Worm (Caenorhabditis elegans): ENCODE data around the gene Y49F6B.14.

DNA sequence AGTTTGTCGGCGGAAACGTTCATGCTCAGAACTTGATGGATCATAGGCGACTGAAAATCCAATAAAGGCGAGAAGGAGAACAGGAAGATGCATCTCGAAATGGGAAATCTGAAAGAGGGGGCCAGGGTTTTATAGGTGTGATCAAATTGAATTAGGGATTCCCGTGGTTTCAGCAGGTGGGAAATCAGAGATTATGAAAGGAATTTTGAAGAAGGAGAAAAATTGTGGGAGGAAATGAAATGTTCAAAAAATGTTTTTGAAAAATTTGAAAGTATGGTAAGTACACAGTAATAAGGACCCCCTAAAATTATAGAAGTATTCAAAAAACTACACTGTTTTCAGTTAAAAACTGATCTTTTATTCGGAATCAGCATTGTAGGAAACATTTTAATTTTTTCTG, 44.7 kb downstream of the Y49F6B.14 start, which contains the start of gene Y49F6B.20:
- TF ChIP-seq klf-2 (GFP tag; conservative IDR thresholded peaks at IDR 0.05): no peak
- TF ChIP-seq cog-1 (tag; optimal IDR thresholded peaks at IDR 0.05): no peak
- TF ChIP-seq flt-1 (GFP tag; IDR thresholded peaks at IDR 0.05): no peak
- TF ChIP-seq ref-1 (GFP tag; conservative IDR thresholded peaks at IDR 0.05): no peak
- TF ChIP-seq T22C8.4 (GFP tag; IDR thresholded peaks at IDR 0.05): no peak
- no peak for TF ChIP-seq tab-1 (GFP tag; IDR thresholded peaks at IDR 0.05)
